Worm (Caenorhabditis elegans): ENCODE results near the gene C16A11.5.

ce11 chrII:4219062-4219461 lies 4.0 kb upstream of the C16A11.5 start, which contains the start of gene F31D5.1:
- TF ChIP-seq snpc-4 (tag; optimal IDR thresholded peaks at IDR 0.05), result no peak
- TF ChIP-seq tbx-8 (GFP tag; optimal IDR thresholded peaks at IDR 0.05), result no peak
- no peak for TF ChIP-seq ces-1 (GFP tag; optimal IDR thresholded peaks at IDR 0.05)
- no peak for TF ChIP-seq elt-3 (tag; optimal IDR thresholded peaks at IDR 0.05)
- TF ChIP-seq nhr-237 (tag; optimal IDR thresholded peaks at IDR 0.05), result no peak
- no peak for TF ChIP-seq drap-1 (GFP tag; optimal IDR thresholded peaks at IDR 0.05)
- no peak for TF ChIP-seq elt-1 (tag; optimal IDR thresholded peaks at IDR 0.05; ENCODE audit: borderline replicate concordance, insufficient read depth)
